Fruit fly (Drosophila melanogaster) S2 (cell line): ENCODE results near the gene CG10063.

Experiments used
- CG8478 ChIP-seq: fragments of >200 bp; optimal IDR thresholded peaks from 2 replicates; lab custom pipeline; 2018
- CTCF ChIP-seq, 2 experiments: fragments of >200 bp; optimal IDR thresholded peaks; 2 replicates each; lab custom pipeline; 2018

DNA sequence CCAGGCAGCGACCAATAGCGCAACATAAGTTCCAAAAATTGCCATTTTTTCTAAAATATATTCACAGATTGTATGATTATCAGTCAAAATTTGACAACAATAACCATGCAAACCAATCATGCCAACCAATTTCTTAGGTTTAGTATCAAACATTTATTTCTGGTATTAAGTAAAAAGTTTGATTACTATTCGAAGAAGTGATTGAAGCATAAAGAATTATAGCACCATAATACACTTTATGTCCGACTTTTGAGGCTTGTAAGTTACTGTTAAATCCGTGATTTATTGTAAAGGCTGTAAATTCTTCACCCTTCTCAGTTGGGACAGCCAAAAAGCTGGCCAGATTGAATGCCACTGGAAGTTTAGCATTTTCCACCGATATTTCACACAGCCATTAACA, 40.4 kb downstream of the CG10063 start, which contains the start of gene CG45413:
- no peak for TF ChIP-seq CG8478 (lab: Kevin White, UChicago)
- no peak for TF ChIP-seq CTCF (optimal IDR thresholded peaks at IDR 0.05; lab: Kevin White, UChicago)
